Worm (Caenorhabditis elegans): ENCODE results near the gene T28H10.1.

- TF ChIP-seq tab-1 (GFP tag; IDR thresholded peaks at IDR 0.05) (no peak), klf-2 (GFP tag; conservative IDR thresholded peaks at IDR 0.05) (no peak), cog-1 (tag; optimal IDR thresholded peaks at IDR 0.05) (no peak)
Observed at ce11 chrV:12478111-12478510, 25.5 kb upstream of the T28H10.1 start, which contains the start of gene atn-1.
